Fruit fly (Drosophila melanogaster): ENCODE data around the gene CG42820.

The CG42820 gene

DNA sequence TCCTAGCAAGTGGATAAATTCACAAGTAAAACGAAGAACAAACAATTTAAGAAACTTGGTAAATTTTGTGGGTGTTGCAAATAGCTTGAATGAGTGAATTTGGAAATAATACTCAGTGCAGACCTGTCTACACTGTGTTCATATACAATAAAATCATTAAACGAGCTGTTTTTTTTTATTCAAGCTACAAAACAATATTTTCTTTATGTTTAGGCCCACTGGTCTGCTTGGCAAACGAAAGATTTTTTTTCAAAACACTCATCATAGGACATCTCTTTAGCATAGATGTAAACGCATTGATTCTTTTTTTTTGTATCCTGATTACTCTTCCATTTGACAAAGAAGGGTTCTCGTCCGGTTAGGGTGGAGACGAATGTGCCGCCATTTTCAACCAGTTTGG, at the start of gene CG42820:
Gene CG42820 (minus strand): TSS at position 101 of the 400 bp plus-strand sequence.
- TF ChIP-seq pdm3 (GFP tag; optimal IDR thresholded peaks at IDR 0.05) (no peak), CG31627 (GFP tag; optimal IDR thresholded peaks at IDR 0.05) (no peak), Met (GFP tag; optimal IDR thresholded peaks at IDR 0.05) (no peak), achi (GFP tag; optimal IDR thresholded peaks at IDR 0.05) (no peak), Gug (GFP tag; IDR thresholded peaks at IDR 0.05) (no peak), eg (GFP tag; IDR thresholded peaks at IDR 0.05) (no peak), Eip93F (GFP tag; optimal IDR thresholded peaks at IDR 0.05) (no peak), CG8632 (GFP tag; optimal IDR thresholded peaks at IDR 0.05) (no peak), Hr4 (GFP tag; optimal IDR thresholded peaks at IDR 0.05) (no peak), fkh (GFP tag; optimal IDR thresholded peaks at IDR 0.05) (no peak), CG7368 (GFP tag; optimal IDR thresholded peaks at IDR 0.05) (no peak), Hr39 (GFP tag; optimal IDR thresholded peaks at IDR 0.05) (no peak), CG10669 (GFP tag; optimal IDR thresholded peaks at IDR 0.05) (no peak), CG15336 (GFP tag; IDR thresholded peaks at IDR 0.05) (no peak), CG6854 (GFP tag; optimal IDR thresholded peaks at IDR 0.05) (no peak), CG11762 (GFP tag; optimal IDR thresholded peaks at IDR 0.05; ENCODE audit: insufficient read depth) (no peak)

DNA sequence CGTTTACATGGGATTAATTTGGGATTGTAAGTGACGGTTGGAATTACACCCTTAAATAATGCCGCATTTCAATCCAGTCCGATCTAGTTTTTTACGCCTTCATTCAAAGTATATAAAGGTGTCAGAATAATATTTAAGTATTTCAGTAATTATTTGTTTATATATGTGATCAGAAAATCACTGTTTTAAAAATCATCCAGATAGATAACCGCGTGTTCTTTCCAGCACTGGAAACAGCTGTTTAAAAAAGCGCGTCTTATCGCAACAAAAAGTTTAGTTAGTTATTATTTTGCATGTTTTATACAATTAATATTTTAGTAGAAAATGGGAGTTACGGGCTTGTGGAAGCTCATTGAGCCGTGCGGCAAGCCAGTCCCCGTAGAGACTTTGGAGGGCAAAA, 45.9 kb upstream of the CG42820 start, which contains the start of gene mus201:
Gene mus201 (plus strand): TSS at position 118 of the 400 bp plus-strand sequence.
- TF ChIP-seq lz (GFP tag; optimal IDR thresholded peaks at IDR 0.05) (no peak), CG6792 (GFP tag; optimal IDR thresholded peaks at IDR 0.05) (no peak), Ets21C (GFP tag; optimal IDR thresholded peaks at IDR 0.05) (no peak), CG11294 (GFP tag; IDR thresholded peaks at IDR 0.05) (no peak), fkh (GFP tag; optimal IDR thresholded peaks at IDR 0.05) (no peak), Blimp-1 (GFP tag; optimal IDR thresholded peaks at IDR 0.05) (no peak), acj6 (GFP tag; optimal IDR thresholded peaks at IDR 0.05) (no peak), Lpt (GFP tag; optimal IDR thresholded peaks at IDR 0.05) (no peak), CG15336 (GFP tag; IDR thresholded peaks at IDR 0.05) (no peak), Ets96B (tag; optimal IDR thresholded peaks at IDR 0.05) (no peak), eg (GFP tag; IDR thresholded peaks at IDR 0.05) (no peak), OdsH (GFP tag; optimal IDR thresholded peaks at IDR 0.05) (no peak), net (GFP tag; optimal IDR thresholded peaks at IDR 0.05) (no peak), Hr38 (GFP tag; optimal IDR thresholded peaks at IDR 0.05) (no peak), pdm3 (GFP tag; optimal IDR thresholded peaks at IDR 0.05) (no peak), CG4318 (GFP tag; optimal IDR thresholded peaks at IDR 0.05) (no peak), CG8319 (GFP tag; optimal IDR thresholded peaks at IDR 0.05) (no peak), dsx (GFP tag; optimal IDR thresholded peaks at IDR 0.05; ENCODE audit: poor library complexity, severe bottlenecking) (no peak), CG31627 (GFP tag; optimal IDR thresholded peaks at IDR 0.05) (no peak), Sox102F (GFP tag; optimal IDR thresholded peaks at IDR 0.05) (no peak)

DNA sequence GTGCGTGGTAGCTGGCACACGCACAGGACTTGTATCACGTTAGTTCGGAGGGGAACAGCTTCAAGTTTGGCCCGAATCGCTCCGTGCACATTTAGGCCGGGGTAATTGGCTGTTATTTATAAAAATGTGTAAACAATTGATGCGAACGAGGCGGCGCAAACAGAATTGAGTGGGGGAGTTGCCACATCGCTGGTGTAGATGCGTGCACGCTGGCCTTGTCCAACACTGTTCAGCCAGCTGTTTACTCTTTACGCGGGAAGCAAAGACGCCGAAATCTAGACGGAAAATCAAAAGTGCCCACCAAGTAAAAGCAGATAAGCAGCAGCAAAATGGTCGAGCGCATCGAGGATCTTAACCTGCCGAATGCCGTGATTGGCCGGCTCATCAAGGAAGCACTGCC, 45.0 kb upstream of the CG42820 start, which contains the start of the genes D12 and Chrac-14:
Gene D12 (minus strand): TSS at position 190 of the 400 bp plus-strand sequence.
Gene Chrac-14 (plus strand): TSS at position 230 of the 400 bp plus-strand sequence.
- TF ChIP-seq vri (GFP tag; optimal IDR thresholded peaks at IDR 0.05): no peak
- TF ChIP-seq Lpt (GFP tag; optimal IDR thresholded peaks at IDR 0.05): no peak
- TF ChIP-seq Hr38 (GFP tag; optimal IDR thresholded peaks at IDR 0.05): no peak
- TF ChIP-seq dsx (GFP tag; optimal IDR thresholded peaks at IDR 0.05; ENCODE audit: poor library complexity, severe bottlenecking): no peak
- peak; percentile 25 for TF ChIP-seq esn (GFP tag; optimal IDR thresholded peaks at IDR 0.05)
- peak; percentile 88 for TF ChIP-seq fkh (GFP tag; optimal IDR thresholded peaks at IDR 0.05)
- 0 out of 3 replicates have a peak, but pooled peaks have one; percentile 27 for TF ChIP-seq CG6163 (GFP tag; IDR thresholded peaks at IDR 0.05)
- no peak for TF ChIP-seq spab (GFP tag; optimal IDR thresholded peaks at IDR 0.05)
- no peak for TF ChIP-seq CG10631 (GFP tag; optimal IDR thresholded peaks at IDR 0.05)
- no peak for TF ChIP-seq Hr39 (GFP tag; optimal IDR thresholded peaks at IDR 0.05)
- no peak for TF ChIP-seq CG6854 (GFP tag; optimal IDR thresholded peaks at IDR 0.05)

DNA sequence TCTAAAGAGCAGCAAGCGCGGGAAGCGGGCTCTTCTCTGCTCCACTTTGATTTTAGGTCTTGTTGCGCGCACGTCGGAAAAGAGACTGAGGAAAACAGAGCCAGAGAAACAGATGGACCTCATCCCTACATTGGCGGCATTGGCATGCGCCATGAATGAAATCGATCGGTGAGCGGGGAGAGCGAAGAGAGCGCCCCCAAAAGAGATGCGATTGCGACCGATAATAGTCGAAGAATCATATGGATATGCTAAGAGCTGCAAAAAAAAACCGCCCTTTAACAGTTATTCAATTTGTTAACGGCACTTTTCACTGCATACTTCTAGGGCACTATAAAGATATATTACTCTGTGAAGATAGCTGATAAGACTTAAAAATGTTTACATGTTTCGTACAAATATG, 41.3 kb upstream of the CG42820 start, which contains the start of gene grk:
Gene grk (minus strand): TSS at position 87 of the 400 bp plus-strand sequence.
- TF ChIP-seq fkh (GFP tag; optimal IDR thresholded peaks at IDR 0.05): no peak

Measured in whole organism, prepupa.